Worm (Caenorhabditis elegans) whole organism, L4 larva: ENCODE data around the gene R08A2.5.

Experiments
- F37D6.2 ChIP-seq: sonication (generic microtip); optimal IDR thresholded peaks from 2 replicates; lab custom pipeline; 2016; ENCODE audit warnings: mild to moderate bottlenecking, missing genetic modification characterization, missing compliant biosample characterization
- R02D3.7 ChIP-seq: fragments of 150-350 bp; sonication (generic microtip); optimal IDR thresholded peaks from 3 replicates; lab custom pipeline; 2014; ENCODE audit warnings: missing biosample characterization, missing genetic modification characterization
- T26A8.4 ChIP-seq: fragments of 200-800 bp; sonication (Bioruptor generic); IDR thresholded peaks from 2 replicates; pipeline ENCODE4 v1.3.6; 2022; ENCODE audit warnings: missing genetic modification characterization, missing compliant biosample characterization
- Y105C5A.15 ChIP-seq: fragments of 200-800 bp; sonication (Bioruptor generic); IDR thresholded peaks from 2 replicates; pipeline ENCODE4 v1.3.6; 2022; ENCODE audit warnings: missing genetic modification characterization, missing compliant biosample characterization
- Y48G9A.11 ChIP-seq: fragments of 200-800 bp; sonication (Bioruptor generic); IDR thresholded peaks from 2 replicates; pipeline ENCODE4 v1.3.6; 2022; ENCODE audit warnings: missing genetic modification reagents, missing genetic modification characterization, missing compliant biosample characterization
- Y5F2A.4 ChIP-seq: fragments of 200-800 bp; sonication (Bioruptor generic); optimal IDR thresholded peaks from 2 replicates; lab custom pipeline; 2018; ENCODE audit warnings: mild to moderate bottlenecking, missing genetic modification characterization, missing compliant biosample characterization
- aha-1 ChIP-seq: fragments of 150-350 bp; peaks from one replicate; lab custom pipeline; 2014; ENCODE audit warnings: missing biosample characterization, missing genetic modification characterization
- aly-2 ChIP-seq: sonication (generic microtip); optimal IDR thresholded peaks from 2 replicates; lab custom pipeline; 2018; ENCODE audit warnings: missing biosample characterization, missing genetic modification characterization
- arid-1 ChIP-seq: fragments of 200-800 bp; sonication (Bioruptor generic); conservative IDR thresholded peaks from 2 replicates; pipeline ENCODE4 v1.3.6; 2022; ENCODE audit warnings: missing genetic modification reagents, missing genetic modification characterization, missing compliant biosample characterization
- attf-4 ChIP-seq: sonication (generic microtip); optimal IDR thresholded peaks from 3 replicates; lab custom pipeline; 2017; ENCODE audit warnings: missing biosample characterization, missing genetic modification characterization
- dmd-6 ChIP-seq: fragments of 200-800 bp; sonication (Bioruptor generic); IDR thresholded peaks from 2 replicates; pipeline ENCODE4 v1.3.6; 2022; ENCODE audit warnings: missing genetic modification reagents, missing genetic modification characterization, missing compliant biosample characterization
- dmd-8 ChIP-seq: fragments of 200-800 bp; sonication (Bioruptor generic); IDR thresholded peaks from 2 replicates; pipeline ENCODE4 v1.3.6; 2022; ENCODE audit warnings: missing genetic modification characterization, missing compliant biosample characterization
- dpl-1 ChIP-seq: fragments of 150-350 bp; optimal IDR thresholded peaks from 2 replicates; lab custom pipeline; 2014; ENCODE audit warnings: missing biosample characterization, missing genetic modification reagents, missing genetic modification characterization
- egl-27 ChIP-seq: sonication (generic microtip); optimal IDR thresholded peaks from 3 replicates; lab custom pipeline; 2017; ENCODE audit warnings: missing biosample characterization, missing genetic modification reagents, missing genetic modification characterization
- hmg-1.1 ChIP-seq: fragments of 200-800 bp; sonication (Bioruptor generic); IDR thresholded peaks from 2 replicates; pipeline ENCODE4 v1.3.6; 2022; ENCODE audit warnings: missing genetic modification reagents, missing genetic modification characterization, missing compliant biosample characterization
- lin-39 ChIP-seq: fragments of 150-350 bp; optimal IDR thresholded peaks from 2 replicates; lab custom pipeline; 2014; ENCODE audit warnings: missing biosample characterization, missing genetic modification reagents, missing genetic modification characterization
- lir-3 ChIP-seq: sonication (generic microtip); optimal IDR thresholded peaks from 2 replicates; lab custom pipeline; 2016; ENCODE audit warnings: mild to moderate bottlenecking, missing genetic modification characterization, missing compliant biosample characterization
- mxl-3 ChIP-seq: fragments of 200-800 bp; sonication (Bioruptor generic); optimal IDR thresholded peaks from 2 replicates; lab custom pipeline; 2018; ENCODE audit warnings: mild to moderate bottlenecking, missing genetic modification characterization, missing compliant biosample characterization
- nhr-111 ChIP-seq: fragments of 200-800 bp; sonication (Bioruptor generic); optimal IDR thresholded peaks from 2 replicates; lab custom pipeline; 2018; ENCODE audit warnings: mild to moderate bottlenecking, missing genetic modification characterization, missing compliant biosample characterization
- nhr-237 ChIP-seq: sonication (generic microtip); optimal IDR thresholded peaks from 2 replicates; lab custom pipeline; 2017; ENCODE audit warnings: missing biosample characterization, missing genetic modification characterization
- nhr-28 ChIP-seq: fragments of 150-350 bp; optimal IDR thresholded peaks from 2 replicates; lab custom pipeline; 2014; ENCODE audit warnings: missing biosample characterization, missing genetic modification characterization
- nhr-48 ChIP-seq: sonication (generic microtip); optimal IDR thresholded peaks from 2 replicates; lab custom pipeline; 2016; ENCODE audit warnings: mild to moderate bottlenecking, missing genetic modification characterization, missing compliant biosample characterization
- nhr-76 ChIP-seq: fragments of 150-350 bp; optimal IDR thresholded peaks from 2 replicates; lab custom pipeline; 2014; ENCODE audit warnings: missing biosample characterization, missing genetic modification characterization
- pha-4 ChIP-seq, 2 experiments: fragments of 150-350 bp in 1 of 2; fragments of 200-800 bp in 1 of 2; sonication (Bioruptor generic) in 1 of 2; IDR thresholded peaks in 1 of 2; optimal IDR thresholded peaks in 1 of 2; 2 replicates each; pipeline versions ENCODE4 v1.3.6 to Lab custom; 2014 to 2022; ENCODE audit warnings: missing genetic modification characterization in 2 of 2, missing genetic modification reagents in 2 of 2, missing biosample characterization in 1 of 2, missing compliant biosample characterization in 1 of 2
- pqm-1 ChIP-seq: sonication (generic microtip); optimal IDR thresholded peaks from 2 replicates; lab custom pipeline; 2017; ENCODE audit warnings: missing biosample characterization, missing genetic modification characterization
- skn-1 ChIP-seq: fragments of 150-350 bp; optimal IDR thresholded peaks from 2 replicates; lab custom pipeline; 2014; ENCODE audit warnings: missing biosample characterization, missing genetic modification characterization
- spr-3 ChIP-seq: fragments of 200-800 bp; sonication (Bioruptor generic); optimal IDR thresholded peaks from 2 replicates; lab custom pipeline; 2018; ENCODE audit warnings: mild to moderate bottlenecking, missing genetic modification characterization, missing compliant biosample characterization
- unc-62 ChIP-seq, 3 experiments: fragments of 150-350 bp in 1 of 3; sonication (generic microtip); optimal IDR thresholded peaks in 2 of 3; peaks in 1 of 3; 1 replicate in 1 of 3; 2 replicates in 2 of 3; lab custom pipeline; 2014 to 2017; ENCODE audit warnings: missing biosample characterization in 3 of 3, missing genetic modification characterization in 3 of 3, missing genetic modification reagents in 3 of 3, missing genotype in 1 of 3
- ztf-7 ChIP-seq: fragments of 150-350 bp; optimal IDR thresholded peaks from 2 replicates; lab custom pipeline; 2014; ENCODE audit warnings: missing biosample characterization, missing genetic modification characterization

R08A2.5 gene

ce11 chrV:14719491-14719890 lies 7.1 kb downstream of the R08A2.5 start, which contains the start of gene R08A2.1:
R08A2.1 (minus strand) TSS chrV:14719591.
- TF ChIP-seq lin-39 (tag; lab: Kevin White, UChicago) (no peak), nhr-237 (tag; lab: Kevin White, UChicago) (no peak), skn-1 (tag; lab: Kevin White, UChicago) (no peak)
- TF ChIP-seq, all 104 proteins: peak for 0

- TF ChIP-seq unc-62 (GFP tag; optimal IDR thresholded peaks at IDR 0.05 in 1 of 2; lab: Kevin White, UChicago), result peak in 1 of 2 experiments; percentile 61
- TF ChIP-seq unc-62 (tag; optimal IDR thresholded peaks at IDR 0.05; lab: Kevin White, UChicago), result no peak
- TF ChIP-seq pqm-1 (tag; lab: Kevin White, UChicago), result no peak
- no peak for TF ChIP-seq dpl-1 (GFP tag; lab: Kevin White, UChicago)
- no peak for TF ChIP-seq pha-4 (GFP tag; IDR thresholded peaks at IDR 0.05; lab: Robert Waterston, UW)
- TF ChIP-seq pha-4 (tag; optimal IDR thresholded peaks at IDR 0.05; lab: Kevin White, UChicago), result no peak
Observed at ce11 chrV:14723020-14723419, 10.6 kb downstream of the R08A2.5 start, which contains the start of gene R08A2.7. R08A2.7 (plus strand) TSS chrV:14723320.

- TF ChIP-seq nhr-28 (tag; lab: Kevin White, UChicago) (peak; percentile 59), hmg-1.1 (GFP tag; lab: Robert Waterston, UW) (no peak), R02D3.7 (tag; lab: Kevin White, UChicago) (no peak), nhr-48 (peak; percentile 91), dmd-6 (GFP tag; lab: Robert Waterston, UW) (peak; percentile 51), mxl-3 (GFP tag; lab: Kevin White, UChicago) (peak; percentile 3)
Observed at ce11 chrV:14725409-14725808, 13.0 kb downstream of the R08A2.5 start.

DNA sequence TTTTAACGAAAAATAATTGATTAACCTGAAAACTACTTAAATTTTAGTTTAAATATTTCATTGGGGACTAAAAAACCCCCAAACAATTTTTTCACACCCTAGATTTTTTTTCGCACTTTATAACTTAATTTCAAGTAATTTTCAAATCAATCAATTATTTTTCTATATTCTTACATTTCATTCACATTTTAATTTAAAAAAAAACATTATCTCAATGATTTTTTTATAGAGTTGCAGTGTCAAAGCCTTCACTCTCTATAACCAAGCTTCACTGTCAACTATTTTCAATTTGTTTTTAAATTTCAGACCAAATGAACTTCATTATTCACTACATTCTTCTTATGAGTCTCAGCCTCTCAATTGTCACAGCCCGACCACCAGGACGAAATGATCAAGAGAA lies 14.2 kb downstream of the R08A2.5 start, which contains the start of gene Y50E8A.1:
Gene Y50E8A.1, plus strand, starts transcription at position 301 of the 400 bp plus-strand sequence.
- TF ChIP-seq aha-1 (tag; lab: Kevin White, UChicago) (peak; percentile 72), F37D6.2 (no peak)

- TF ChIP-seq pqm-1 (tag; lab: Kevin White, UChicago) (no peak), unc-62 (GFP tag; optimal IDR thresholded peaks at IDR 0.05 in 1 of 2; lab: Kevin White, UChicago) (no peak), unc-62 (tag; optimal IDR thresholded peaks at IDR 0.05; lab: Kevin White, UChicago) (no peak), ztf-7 (no peak), egl-27 (no peak), nhr-111 (no peak), spr-3 (no peak), dmd-8 (no peak), F37D6.2 (no peak), Y48G9A.11 (GFP tag; lab: Robert Waterston, UW) (no peak), nhr-76 (tag; lab: Kevin White, UChicago) (no peak), skn-1 (tag; lab: Kevin White, UChicago) (no peak), attf-4 (no peak), arid-1 (GFP tag; lab: Robert Waterston, UW) (no peak), lin-39 (tag; lab: Kevin White, UChicago) (no peak), aly-2 (no peak), Y105C5A.15 (GFP tag; lab: Robert Waterston, UW) (no peak), nhr-48 (no peak), T26A8.4 (GFP tag; lab: Robert Waterston, UW) (no peak)
Observed at ce11 chrV:14728754-14729153, 16.3 kb downstream of the R08A2.5 start, which contains the start of gene Y50E8A.2. Y50E8A.2 (minus strand) TSS chrV:14728854.

ce11 chrV:14729343-14729742 lies 16.9 kb downstream of the R08A2.5 start, which contains the start of gene oig-3:
oig-3 (plus strand) TSS chrV:14729643.
- no peak for TF ChIP-seq dmd-6 (GFP tag; lab: Robert Waterston, UW)
- no peak for TF ChIP-seq Y5F2A.4
- TF ChIP-seq R02D3.7 (tag; lab: Kevin White, UChicago), result no peak
- TF ChIP-seq attf-4, result no peak
- no peak for TF ChIP-seq lir-3 (tag; lab: Kevin White, UChicago)
- no peak for TF ChIP-seq Y105C5A.15 (GFP tag; lab: Robert Waterston, UW)
